Worm (Caenorhabditis elegans) whole organism, young adult: ENCODE measurements around the gene snrp-200.

Experiments
- B0035.1 ChIP-seq: sonication (generic microtip); optimal IDR thresholded peaks from 2 replicates; lab custom pipeline; 2016; ENCODE audit warnings: missing genetic modification characterization, mild to moderate bottlenecking, missing compliant biosample characterization, missing genotype, missing genetic modification reagents
- B0261.1 ChIP-seq: sonication (generic microtip); optimal IDR thresholded peaks from 2 replicates; lab custom pipeline; 2016; ENCODE audit warnings: mild to moderate bottlenecking, missing genetic modification characterization, moderate library complexity, missing compliant biosample characterization
- C06A6.2 ChIP-seq: fragments of 200-800 bp; sonication (Bioruptor generic); conservative IDR thresholded peaks from 2 replicates; pipeline ENCODE4 v1.3.6; 2022; ENCODE audit warnings: missing genetic modification characterization, missing compliant biosample characterization
- C17E4.6 ChIP-seq: fragments of 200-800 bp; sonication (Bioruptor generic); IDR thresholded peaks from 2 replicates; pipeline ENCODE4 v1.3.6; 2022; ENCODE audit warnings: missing genetic modification reagents, missing genetic modification characterization, missing compliant biosample characterization
- D2030.7 ChIP-seq: fragments of 200-800 bp; sonication (Bioruptor generic); IDR thresholded peaks from 2 replicates; pipeline ENCODE4 v1.3.6; 2022; ENCODE audit warnings: missing genetic modification reagents, missing genetic modification characterization, missing compliant biosample characterization
- F10E7.11 ChIP-seq: sonication (generic microtip); optimal IDR thresholded peaks from 2 replicates; lab custom pipeline; 2017; ENCODE audit warnings: mild to moderate bottlenecking, missing genetic modification characterization, moderate library complexity, missing compliant biosample characterization
- F57A8.1 ChIP-seq: fragments of 200-800 bp; sonication (Bioruptor generic); optimal IDR thresholded peaks from 2 replicates; lab custom pipeline; 2018; ENCODE audit warnings: mild to moderate bottlenecking, missing genetic modification characterization, moderate library complexity, missing compliant biosample characterization
- F57C9.4 ChIP-seq: sonication (generic microtip); optimal IDR thresholded peaks from 2 replicates; lab custom pipeline; 2017; ENCODE audit warnings: mild to moderate bottlenecking, missing genetic modification characterization, missing compliant biosample characterization
- K11D2.4 ChIP-seq: fragments of 200-800 bp; sonication (Bioruptor generic); IDR thresholded peaks from 2 replicates; pipeline ENCODE4 v1.3.6; 2022; ENCODE audit warnings: missing genetic modification reagents, missing genetic modification characterization, missing compliant biosample characterization
- T26A5.8 ChIP-seq: sonication (generic microtip); optimal IDR thresholded peaks from 2 replicates; lab custom pipeline; 2016; ENCODE audit warnings: missing genetic modification characterization, missing compliant biosample characterization
- ZK185.1 ChIP-seq: sonication (generic microtip); optimal IDR thresholded peaks from 2 replicates; lab custom pipeline; 2016; ENCODE audit warnings: mild to moderate bottlenecking, missing genetic modification characterization, missing compliant biosample characterization; ENCODE audit not compliant: poor library complexity, severe bottlenecking
- atf-7 ChIP-seq: sonication (generic microtip); optimal IDR thresholded peaks from 2 replicates; lab custom pipeline; 2017; ENCODE audit warnings: mild to moderate bottlenecking, missing genetic modification characterization, missing compliant biosample characterization
- athp-1 ChIP-seq: sonication (generic microtip); optimal IDR thresholded peaks from 2 replicates; lab custom pipeline; 2017; ENCODE audit warnings: mild to moderate bottlenecking, missing genetic modification characterization, missing compliant biosample characterization
- ccch-3 ChIP-seq: fragments of 200-800 bp; sonication (Bioruptor generic); optimal IDR thresholded peaks from 2 replicates; lab custom pipeline; 2018; ENCODE audit warnings: mild to moderate bottlenecking, missing genetic modification characterization, missing compliant biosample characterization
- cebp-2 ChIP-seq: fragments of 200-800 bp; sonication (Bioruptor generic); IDR thresholded peaks from 2 replicates; pipeline ENCODE4 v1.3.6; 2022; ENCODE audit warnings: missing genetic modification characterization, missing compliant biosample characterization
- ceh-79 ChIP-seq: sonication (generic microtip); optimal IDR thresholded peaks from 2 replicates; lab custom pipeline; 2017; ENCODE audit warnings: mild to moderate bottlenecking, missing genetic modification characterization, missing compliant biosample characterization
- chd-7 ChIP-seq: sonication (generic microtip); optimal IDR thresholded peaks from 2 replicates; lab custom pipeline; 2016; ENCODE audit warnings: mild to moderate bottlenecking, missing genetic modification characterization, moderate library complexity, missing compliant biosample characterization
- egl-18 ChIP-seq: fragments of 200-800 bp; sonication (Bioruptor generic); IDR thresholded peaks from 2 replicates; pipeline ENCODE4 v1.3.6; 2022; ENCODE audit warnings: missing genetic modification reagents, missing genetic modification characterization, missing compliant biosample characterization
- egl-44 ChIP-seq: fragments of 200-800 bp; sonication (Bioruptor generic); IDR thresholded peaks from 2 replicates; pipeline ENCODE4 v1.3.6; 2022; ENCODE audit warnings: missing genetic modification reagents, missing genetic modification characterization, missing compliant biosample characterization
- egrh-3 ChIP-seq: fragments of 200-800 bp; sonication (Bioruptor generic); IDR thresholded peaks from 2 replicates; pipeline ENCODE4 v1.3.6; 2022; ENCODE audit warnings: missing genetic modification reagents, missing genetic modification characterization, missing compliant biosample characterization
- ekl-4 ChIP-seq: fragments of 200-800 bp; sonication (Bioruptor generic); IDR thresholded peaks from 2 replicates; pipeline ENCODE4 v1.3.6; 2022; ENCODE audit warnings: missing genetic modification reagents, missing genetic modification characterization, missing compliant biosample characterization
- hmg-1.2 ChIP-seq: fragments of 200-800 bp; sonication (Bioruptor generic); IDR thresholded peaks from 2 replicates; pipeline ENCODE4 v1.3.6; 2022; ENCODE audit warnings: missing genetic modification reagents, missing genetic modification characterization, missing compliant biosample characterization
- hmg-20 ChIP-seq: fragments of 200-800 bp; sonication (Bioruptor generic); IDR thresholded peaks from 2 replicates; pipeline ENCODE4 v1.3.6; 2022; ENCODE audit warnings: missing genetic modification reagents, missing genetic modification characterization, missing compliant biosample characterization
- hrde-1 ChIP-seq: sonication (generic microtip); optimal IDR thresholded peaks from 2 replicates; lab custom pipeline; 2016; ENCODE audit warnings: missing genetic modification characterization, mild to moderate bottlenecking, missing compliant biosample characterization, moderate library complexity, missing genotype, missing genetic modification reagents, borderline replicate concordance
- lin-35 ChIP-seq, 3 experiments: fragments of 150-350 bp in 2 of 3; sonication (generic microtip) in 1 of 3; optimal IDR thresholded peaks; 2 replicates each; lab custom pipeline; 2014 to 2018; ENCODE audit warnings: missing biosample characterization in 3 of 3, missing genetic modification characterization in 3 of 3, missing genetic modification reagents in 3 of 3
- lsl-1 ChIP-seq: fragments of 200-800 bp; sonication (Bioruptor generic); optimal IDR thresholded peaks from 2 replicates; lab custom pipeline; 2018; ENCODE audit warnings: mild to moderate bottlenecking, missing genetic modification characterization, moderate library complexity, missing compliant biosample characterization
- madf-10 ChIP-seq: sonication (generic microtip); optimal IDR thresholded peaks from 2 replicates; lab custom pipeline; 2016; ENCODE audit warnings: mild to moderate bottlenecking, missing genetic modification characterization, missing compliant biosample characterization
- madf-6 ChIP-seq: fragments of 200-800 bp; sonication (Bioruptor generic); IDR thresholded peaks from 2 replicates; pipeline ENCODE4 v1.3.6; 2022; ENCODE audit warnings: missing genetic modification reagents, missing genetic modification characterization, missing compliant biosample characterization
- madf-8 ChIP-seq: fragments of 200-800 bp; sonication (Bioruptor generic); conservative IDR thresholded peaks from 2 replicates; pipeline ENCODE4 v1.3.6; 2022; ENCODE audit warnings: missing genetic modification reagents, missing genetic modification characterization, missing compliant biosample characterization
- mel-28 ChIP-seq: sonication (generic microtip); optimal IDR thresholded peaks from 2 replicates; lab custom pipeline; 2016; ENCODE audit warnings: borderline replicate concordance, mild to moderate bottlenecking, missing genetic modification characterization, missing compliant biosample characterization
- mes-4 ChIP-seq: sonication (generic microtip); optimal IDR thresholded peaks from 2 replicates; lab custom pipeline; 2016; ENCODE audit warnings: missing genotype, missing genetic modification characterization, missing compliant biosample characterization
- nfya-2 ChIP-seq: fragments of 200-800 bp; sonication (Bioruptor generic); IDR thresholded peaks from 2 replicates; pipeline ENCODE4 v1.3.6; 2022; ENCODE audit warnings: missing genetic modification reagents, missing genetic modification characterization, missing compliant biosample characterization
- nfyb-1 ChIP-seq: fragments of 200-800 bp; sonication (Bioruptor generic); IDR thresholded peaks from 2 replicates; pipeline ENCODE4 v1.3.6; 2022; ENCODE audit warnings: missing genetic modification reagents, missing genetic modification characterization, missing compliant biosample characterization
- nhr-120 ChIP-seq: fragments of 200-800 bp; sonication (Bioruptor generic); IDR thresholded peaks from 2 replicates; pipeline ENCODE4 v1.3.6; 2022; ENCODE audit warnings: missing genetic modification characterization, missing compliant biosample characterization
- nhr-179 ChIP-seq: sonication (generic microtip); optimal IDR thresholded peaks from 2 replicates; lab custom pipeline; 2016; ENCODE audit warnings: mild to moderate bottlenecking, missing genetic modification characterization, missing compliant biosample characterization
- nhr-90 ChIP-seq: sonication (generic microtip); optimal IDR thresholded peaks from 2 replicates; lab custom pipeline; 2016; ENCODE audit warnings: missing genotype, mild to moderate bottlenecking, missing genetic modification characterization, missing compliant biosample characterization
- rec-8 ChIP-seq, 2 experiments: sonication (generic microtip); optimal IDR thresholded peaks; 2 replicates each; lab custom pipeline; 2016; ENCODE audit warnings: mild to moderate bottlenecking in 2 of 2, missing genetic modification characterization in 2 of 2, missing genetic modification reagents in 2 of 2, missing genotype in 2 of 2, missing biosample characterization in 1 of 2, missing compliant biosample characterization in 1 of 2, moderate library complexity in 1 of 2
- repo-1 ChIP-seq: sonication (generic microtip); optimal IDR thresholded peaks from 2 replicates; lab custom pipeline; 2017; ENCODE audit warnings: mild to moderate bottlenecking, missing genetic modification characterization, missing compliant biosample characterization
- snpc-1.3 ChIP-seq: sonication (generic microtip); optimal IDR thresholded peaks from 2 replicates; lab custom pipeline; 2017; ENCODE audit warnings: missing genetic modification characterization, mild to moderate bottlenecking, missing compliant biosample characterization, antibody characterized with exemption, moderate library complexity, missing genotype, missing genetic modification reagents; ENCODE audit not compliant: insufficient read depth
- snpc-4 ChIP-seq, 5 experiments: fragments of 150-350 bp in 1 of 5; sonication (generic microtip) in 4 of 5; optimal IDR thresholded peaks; 2 replicates each; lab custom pipeline; 2014 to 2018; ENCODE audit warnings: missing genetic modification characterization in 5 of 5, missing biosample characterization in 3 of 5, antibody characterized with exemption in 2 of 5, mild to moderate bottlenecking in 2 of 5, missing compliant biosample characterization in 2 of 5, missing genotype in 2 of 5, moderate library complexity in 2 of 5, missing genetic modification reagents in 1 of 5
- sptf-2 ChIP-seq: fragments of 200-800 bp; sonication (Bioruptor generic); optimal IDR thresholded peaks from 2 replicates; lab custom pipeline; 2018; ENCODE audit warnings: mild to moderate bottlenecking, missing genetic modification characterization, missing compliant biosample characterization
- tlf-1 ChIP-seq: fragments of 200-800 bp; sonication (Bioruptor generic); optimal IDR thresholded peaks from 2 replicates; lab custom pipeline; 2018; ENCODE audit warnings: mild to moderate bottlenecking, missing genetic modification characterization, missing compliant biosample characterization
- unc-130 ChIP-seq: sonication (generic microtip); optimal IDR thresholded peaks from 2 replicates; lab custom pipeline; 2016; ENCODE audit warnings: missing genetic modification reagents, missing genetic modification characterization, missing compliant biosample characterization
- unc-62 ChIP-seq: fragments of 150-350 bp; optimal IDR thresholded peaks from 2 replicates; lab custom pipeline; 2014; ENCODE audit warnings: missing biosample characterization, missing genetic modification reagents, missing genetic modification characterization
- xnd-1 ChIP-seq: sonication (generic microtip); optimal IDR thresholded peaks from 2 replicates; lab custom pipeline; 2016; ENCODE audit warnings: missing genotype, missing genetic modification reagents, missing genetic modification characterization, missing compliant biosample characterization
- ztf-28 ChIP-seq: fragments of 200-800 bp; sonication (Bioruptor generic); IDR thresholded peaks from 2 replicates; pipeline ENCODE4 v1.3.6; 2022; ENCODE audit warnings: missing genetic modification reagents, missing genetic modification characterization, missing compliant biosample characterization
- ztf-3 ChIP-seq: fragments of 200-800 bp; sonication (Bioruptor generic); optimal IDR thresholded peaks from 2 replicates; lab custom pipeline; 2018; ENCODE audit warnings: mild to moderate bottlenecking, missing genetic modification characterization, missing compliant biosample characterization
- ztf-6 ChIP-seq: fragments of 200-800 bp; sonication (Bioruptor generic); IDR thresholded peaks from 2 replicates; pipeline ENCODE4 v1.3.6; 2022; ENCODE audit warnings: missing genetic modification reagents, missing genetic modification characterization, missing compliant biosample characterization

Gene snrp-200

ce11 chrII:12726704-12727103, 10.0 kb downstream of the snrp-200 start (continued):
- TF ChIP-seq madf-6 (GFP tag; lab: Robert Waterston, UW) (peak; percentile 80), D2030.7 (GFP tag; lab: Robert Waterston, UW) (peak; percentile 30; the same call in 1 of the 2 replicates), ztf-6 (no peak), ccch-3 (GFP tag; lab: Kevin White, UChicago) (no peak), madf-8 (GFP tag; lab: Robert Waterston, UW) (no peak), nfya-2 (0 out of 2 replicates have a peak, but pooled peaks have one; percentile 67), nhr-179 (tag; lab: Kevin White, UChicago) (no peak), B0261.1 (tag; lab: Kevin White, UChicago) (no peak), xnd-1 (peak; percentile 4), F57A8.1 (GFP tag; lab: Kevin White, UChicago) (no peak), unc-62 (no peak), B0035.1 (tag; lab: Kevin White, UChicago) (no peak), F57C9.4 (no peak), T26A5.8 (tag; lab: Kevin White, UChicago) (no peak), madf-10 (tag; lab: Kevin White, UChicago) (no peak), sptf-2 (GFP tag; lab: Kevin White, UChicago) (no peak), athp-1 (tag; lab: Kevin White, UChicago) (peak; percentile 55), atf-7 (tag; lab: Kevin White, UChicago) (peak; percentile 64), nhr-120 (GFP tag; lab: Robert Waterston, UW) (no peak), ztf-3 (GFP tag; lab: Kevin White, UChicago) (no peak), unc-130 (GFP tag; lab: Kevin White, UChicago) (peak; percentile 63), cebp-2 (GFP tag; lab: Robert Waterston, UW) (no peak), hmg-20 (no peak), nhr-90 (tag; lab: Kevin White, UChicago) (no peak), ekl-4 (GFP tag; lab: Robert Waterston, UW) (peak; percentile 63), egl-44 (GFP tag; lab: Robert Waterston, UW) (0 out of 2 replicates have a peak, but pooled peaks have one; percentile 46), ceh-79 (tag; lab: Kevin White, UChicago) (peak; percentile 17), egl-18 (GFP tag; lab: Robert Waterston, UW) (no peak), mes-4 (tag; lab: Kevin White, UChicago) (no peak), ztf-28 (GFP tag; lab: Robert Waterston, UW) (no peak), snpc-4 (GFP tag; optimal IDR thresholded peaks at IDR 0.05; lab: Kevin White, UChicago) (no peak), snpc-4 (tag; optimal IDR thresholded peaks at IDR 0.05; lab: Kevin White, UChicago) (no peak), F10E7.11 (no peak), C17E4.6 (GFP tag; lab: Robert Waterston, UW) (no peak), C06A6.2 (GFP tag; lab: Robert Waterston, UW) (no peak), ZK185.1 (tag; lab: Kevin White, UChicago) (no peak), hmg-1.2 (GFP tag; lab: Robert Waterston, UW) (peak; percentile 37), chd-7 (tag; lab: Kevin White, UChicago) (no peak), lin-35 (GFP tag; optimal IDR thresholded peaks at IDR 0.05; lab: Kevin White, UChicago) (no peak), lsl-1 (GFP tag; lab: Kevin White, UChicago) (peak; percentile 29), K11D2.4 (GFP tag; lab: Robert Waterston, UW) (no peak), tlf-1 (GFP tag; lab: Kevin White, UChicago) (peak; percentile 27), egrh-3 (no peak), rec-8 (tag; optimal IDR thresholded peaks at IDR 0.05; lab: Kevin White, UChicago) (no peak), nfyb-1 (GFP tag; lab: Robert Waterston, UW) (no peak), snpc-1.3 (tag; lab: Kevin White, UChicago) (no peak), mel-28 (tag; lab: Kevin White, UChicago) (no peak), repo-1 (tag; lab: Kevin White, UChicago) (no peak), hrde-1 (tag; lab: Kevin White, UChicago) (peak; percentile 59)
